Fruit fly (Drosophila melanogaster) whole organism, prepupa: ENCODE data around the gene CG34436.

Experiments
- CG4318 ChIP-seq: fragments of 200-800 bp; sonication (Bioruptor generic); optimal IDR thresholded peaks from 3 replicates; lab custom pipeline; 2017; ENCODE audit warnings: missing biosample characterization, mild to moderate bottlenecking, missing genetic modification characterization
- Eip93F ChIP-seq: fragments of 200-800 bp; sonication (Bioruptor generic); optimal IDR thresholded peaks from 2 replicates; lab custom pipeline; 2016; ENCODE audit warnings: missing biosample characterization, mild to moderate bottlenecking, missing genetic modification characterization
- Gug ChIP-seq: fragments of 200-800 bp; sonication (Bioruptor generic); IDR thresholded peaks from 2 replicates; pipeline ENCODE4 v1.3.6; 2022; ENCODE audit warnings: missing biosample characterization, missing genetic modification characterization
- Sox102F ChIP-seq: fragments of 200-800 bp; sonication (Bioruptor generic); optimal IDR thresholded peaks from 2 replicates; lab custom pipeline; 2016; ENCODE audit warnings: missing biosample characterization, mild to moderate bottlenecking, missing genetic modification characterization
- Sox14 ChIP-seq: fragments of 200-800 bp; sonication (Bioruptor generic); optimal IDR thresholded peaks from 3 replicates; lab custom pipeline; 2016; ENCODE audit warnings: missing biosample characterization, missing genetic modification characterization
- dsx ChIP-seq: fragments of 200-800 bp; optimal IDR thresholded peaks from 3 replicates; lab custom pipeline; 2019; ENCODE audit warnings: missing biosample characterization, mild to moderate bottlenecking, missing genetic modification characterization, moderate library complexity; ENCODE audit not compliant: poor library complexity, severe bottlenecking
- lz ChIP-seq: fragments of 200-800 bp; sonication (Bioruptor generic); optimal IDR thresholded peaks from 3 replicates; lab custom pipeline; 2016; ENCODE audit warnings: missing biosample characterization, missing genetic modification characterization
- pdm3 ChIP-seq: fragments of 200-800 bp; sonication (Bioruptor generic); optimal IDR thresholded peaks from 3 replicates; lab custom pipeline; 2016; ENCODE audit warnings: missing biosample characterization, missing genetic modification characterization
- svp ChIP-seq: fragments of 200-800 bp; sonication (Bioruptor generic); peaks from one replicate; lab custom pipeline; 2016; ENCODE audit warnings: missing biosample characterization, missing genetic modification characterization

dm6 chr3R:28293748-28294147 is 11.4 kb downstream of the CG34436 start, which contains the start of gene UQCR-14L:
- no peak for TF ChIP-seq pdm3 (GFP tag; lab: Kevin White, UChicago)
- TF ChIP-seq dsx (GFP tag; lab: Kevin White, UChicago), result no peak
- TF ChIP-seq lz (GFP tag; lab: Kevin White, UChicago), result no peak
- peak; percentile 35 for TF ChIP-seq svp
- TF ChIP-seq Sox102F (GFP tag; lab: Kevin White, UChicago), result no peak
- TF ChIP-seq Eip93F, result no peak
- no peak for TF ChIP-seq Gug (GFP tag; lab: Robert Waterston, UW)
- no peak for TF ChIP-seq Sox14 (GFP tag; lab: Kevin White, UChicago)
- no peak for TF ChIP-seq CG4318 (GFP tag; lab: Kevin White, UChicago)
